Fruit fly (Drosophila melanogaster): ENCODE measurements around the gene Mettl3.
A peak's percentile ranks its signal among the peaks of the same experiment; 100 is the strongest.

Gene Mettl3

dm6 chr3R:24031825-24032523 lies at the start of gene Mettl3, which contains the start of gene KrT95D (continued):
- no peak for TF ChIP-seq fd3F (GFP tag; optimal IDR thresholded peaks at IDR 0.05)
- no peak for TF ChIP-seq sima (GFP tag; optimal IDR thresholded peaks at IDR 0.05)
- TF ChIP-seq emc (GFP tag; optimal IDR thresholded peaks at IDR 0.05) = no peak
- no peak for TF ChIP-seq Kr (GFP tag; optimal IDR thresholded peaks at IDR 0.05)
- peak; percentile 30; the same call in 1 of the 3 replicates for TF ChIP-seq CG34224 (GFP tag; IDR thresholded peaks at IDR 0.05; ENCODE audit: partially characterized antibody)
- no peak for TF ChIP-seq odd (GFP tag; optimal IDR thresholded peaks at IDR 0.05)
- TF ChIP-seq Drgx (GFP tag; IDR thresholded peaks at IDR 0.05) = no peak
- TF ChIP-seq ac (GFP tag; optimal IDR thresholded peaks at IDR 0.05) = no peak
- TF ChIP-seq CG16863 (GFP tag; optimal IDR thresholded peaks at IDR 0.05) = no peak
- TF ChIP-seq ewg (GFP tag; optimal IDR thresholded peaks at IDR 0.05) = no peak
- no peak for TF ChIP-seq Oli (tag; optimal IDR thresholded peaks at IDR 0.05)
- TF ChIP-seq Dref (GFP tag; IDR thresholded peaks at IDR 0.05) = no peak
- no peak for TF ChIP-seq dati (GFP tag; IDR thresholded peaks at IDR 0.05)
- TF ChIP-seq Trl (optimal IDR thresholded peaks at IDR 0.05) = no peak
- TF ChIP-seq Trl (GFP tag; optimal IDR thresholded peaks at IDR 0.05) = no peak
- peak; percentile 37 for TF ChIP-seq CG2712 (tag; optimal IDR thresholded peaks at IDR 0.05)
- TF ChIP-seq CG2199 (GFP tag; IDR thresholded peaks at IDR 0.05) = 0 out of 3 replicates have a peak, but pooled peaks have one; percentile 21
- TF ChIP-seq az2 (GFP tag; optimal IDR thresholded peaks at IDR 0.05) = no peak
- TF ChIP-seq CG7987 (GFP tag; optimal IDR thresholded peaks at IDR 0.05) = no peak
- no peak for TF ChIP-seq p53 (GFP tag; optimal IDR thresholded peaks at IDR 0.05)
- no peak; the same call in 2 of the 3 replicates for TF ChIP-seq sr (GFP tag; IDR thresholded peaks at IDR 0.05)
- no peak for TF ChIP-seq Optix (GFP tag; IDR thresholded peaks at IDR 0.05)
- no peak for TF ChIP-seq ttk (GFP tag; IDR thresholded peaks at IDR 0.05)
- no peak for TF ChIP-seq chif (GFP tag; optimal IDR thresholded peaks at IDR 0.05)
- TF ChIP-seq da (GFP tag; optimal IDR thresholded peaks at IDR 0.05) = no peak
- no peak for TF ChIP-seq CG11247 (GFP tag; IDR thresholded peaks at IDR 0.05)
- no peak for TF ChIP-seq B-H1 (GFP tag; IDR thresholded peaks at IDR 0.05)
- TF ChIP-seq ken (GFP tag; IDR thresholded peaks at IDR 0.05) = no peak
- TF ChIP-seq stwl (tag; optimal IDR thresholded peaks at IDR 0.05) = peak; percentile 93
- no peak for TF ChIP-seq toy (GFP tag; IDR thresholded peaks at IDR 0.05)
- peak; percentile 7 for TF ChIP-seq CG3065 (GFP tag; optimal IDR thresholded peaks at IDR 0.05)
- no peak for TF ChIP-seq Deaf1 (tag; optimal IDR thresholded peaks at IDR 0.05)
- TF ChIP-seq phol (tag; optimal IDR thresholded peaks at IDR 0.05) = peak; percentile 56
- no peak for TF ChIP-seq CG11456 (GFP tag; IDR thresholded peaks at IDR 0.05)
- TF ChIP-seq pfk (GFP tag; optimal IDR thresholded peaks at IDR 0.05) = no peak
- no peak for TF ChIP-seq CG9609 (GFP tag; optimal IDR thresholded peaks at IDR 0.05)
- no peak for TF ChIP-seq zfh2 (GFP tag; optimal IDR thresholded peaks at IDR 0.05)
- TF ChIP-seq CG6791 (GFP tag; IDR thresholded peaks at IDR 0.05; ENCODE audit: partially characterized antibody) = no peak
- no peak for TF ChIP-seq CG18011 (GFP tag; optimal IDR thresholded peaks at IDR 0.05)
- TF ChIP-seq CG12391 (tag; optimal IDR thresholded peaks at IDR 0.05) = peak; percentile 50
- TF ChIP-seq ERR (GFP tag; optimal IDR thresholded peaks at IDR 0.05) = no peak
- no peak for TF ChIP-seq CG8281 (tag; optimal IDR thresholded peaks at IDR 0.05)
- TF ChIP-seq dm (GFP tag; optimal IDR thresholded peaks at IDR 0.05) = no peak
- no peak for TF ChIP-seq CG3281 (GFP tag; optimal IDR thresholded peaks at IDR 0.05)
- TF ChIP-seq gro (GFP tag; optimal IDR thresholded peaks at IDR 0.05) = peak; percentile 22
- TF ChIP-seq Hr39 (optimal IDR thresholded peaks at IDR 0.05) = no peak
- peak; percentile 20 for TF ChIP-seq Abd-B (GFP tag; optimal IDR thresholded peaks at IDR 0.05)
- no peak for TF ChIP-seq fru (optimal IDR thresholded peaks at IDR 0.05)
- TF ChIP-seq CG3995 (GFP tag; optimal IDR thresholded peaks at IDR 0.05) = no peak
- no peak for TF ChIP-seq sisA (GFP tag; IDR thresholded peaks at IDR 0.05)
- TF ChIP-seq CG10959 (GFP tag; IDR thresholded peaks at IDR 0.05) = no peak
- no peak for TF ChIP-seq sens-2 (GFP tag; IDR thresholded peaks at IDR 0.05)

All from whole organism, embryonic.